Fruit fly (Drosophila melanogaster) whole organism, prepupa: Measurements from ENCODE around the gene Lk6.
A peak's percentile ranks its signal among the peaks of the same experiment; 100 is the strongest.

ENCODE experiments used
- CG10631 ChIP-seq: fragments of 200-800 bp; sonication (Bioruptor generic); optimal IDR thresholded peaks from 2 replicates; lab custom pipeline; 2016; ENCODE audit warnings: missing biosample characterization, missing genetic modification characterization
- CG10669 ChIP-seq: fragments of 200-800 bp; sonication (Bioruptor generic); optimal IDR thresholded peaks from 3 replicates; lab custom pipeline; 2018; ENCODE audit warnings: missing biosample characterization, mild to moderate bottlenecking, missing genetic modification characterization, moderate library complexity
- CG11294 ChIP-seq: fragments of 200-800 bp; sonication (Bioruptor generic); IDR thresholded peaks from 2 replicates; pipeline ENCODE4 v1.3.6; 2022; ENCODE audit warnings: missing biosample characterization, missing genetic modification characterization
- CG11762 ChIP-seq: fragments of 200-800 bp; sonication (Bioruptor generic); optimal IDR thresholded peaks from 3 replicates; lab custom pipeline; 2016; ENCODE audit warnings: missing biosample characterization, missing genetic modification characterization; ENCODE audit not compliant: insufficient read depth
- CG15336 ChIP-seq: fragments of 200-800 bp; sonication (Bioruptor generic); IDR thresholded peaks from 2 replicates; pipeline ENCODE4 v1.3.6; 2022; ENCODE audit warnings: missing biosample characterization, missing genetic modification characterization
- CG31627 ChIP-seq: fragments of 200-800 bp; sonication (Bioruptor generic); optimal IDR thresholded peaks from 3 replicates; lab custom pipeline; 2016; ENCODE audit warnings: missing biosample characterization, missing genetic modification characterization
- CG3919 ChIP-seq: fragments of 200-800 bp; sonication (Bioruptor generic); optimal IDR thresholded peaks from 3 replicates; lab custom pipeline; 2016; ENCODE audit warnings: missing biosample characterization, missing genetic modification characterization
- CG6163 ChIP-seq: fragments of 200-800 bp; sonication (Bioruptor generic); IDR thresholded peaks from 3 replicates; pipeline ENCODE4 v1.3.6; 2022; ENCODE audit warnings: missing biosample characterization, missing genetic modification characterization
- CG6276 ChIP-seq: fragments of 200-800 bp; sonication (Bioruptor generic); optimal IDR thresholded peaks from 2 replicates; lab custom pipeline; 2017; ENCODE audit warnings: missing biosample characterization, mild to moderate bottlenecking, missing genetic modification characterization
- CG6808 ChIP-seq: fragments of 200-800 bp; sonication (Bioruptor generic); optimal IDR thresholded peaks from 3 replicates; lab custom pipeline; 2017; ENCODE audit warnings: missing biosample characterization, missing genetic modification characterization, mild to moderate bottlenecking, moderate library complexity, missing genetic modification reagents
- CG8119 ChIP-seq: fragments of 200-800 bp; sonication (Bioruptor generic); IDR thresholded peaks from 3 replicates; pipeline ENCODE4 v1.3.6; 2022; ENCODE audit warnings: missing biosample characterization, missing genetic modification characterization
- CG8319 ChIP-seq: fragments of 200-800 bp; sonication (Bioruptor generic); optimal IDR thresholded peaks from 3 replicates; lab custom pipeline; 2016; ENCODE audit warnings: missing biosample characterization, missing genetic modification characterization
- CG8632 ChIP-seq: fragments of 200-800 bp; sonication (Bioruptor generic); optimal IDR thresholded peaks from 3 replicates; lab custom pipeline; 2016; ENCODE audit warnings: missing biosample characterization, missing genetic modification characterization
- CG9139 ChIP-seq: fragments of 200-800 bp; sonication (Bioruptor generic); optimal IDR thresholded peaks from 3 replicates; lab custom pipeline; 2017; ENCODE audit warnings: missing biosample characterization, mild to moderate bottlenecking, missing genetic modification characterization
- Eip75B ChIP-seq: fragments of 200-800 bp; sonication (Bioruptor generic); optimal IDR thresholded peaks from 3 replicates; lab custom pipeline; 2016; ENCODE audit warnings: missing biosample characterization, missing genetic modification characterization
- Eip78C ChIP-seq: fragments of 200-800 bp; sonication (Bioruptor generic); peaks from one replicate; lab custom pipeline; 2016; ENCODE audit warnings: missing biosample characterization, missing genetic modification characterization
- Eip93F ChIP-seq: fragments of 200-800 bp; sonication (Bioruptor generic); optimal IDR thresholded peaks from 2 replicates; lab custom pipeline; 2016; ENCODE audit warnings: missing biosample characterization, mild to moderate bottlenecking, missing genetic modification characterization
- Ets96B ChIP-seq: fragments of 200-800 bp; optimal IDR thresholded peaks from 2 replicates; lab custom pipeline; 2019; ENCODE audit warnings: missing biosample characterization, mild to moderate bottlenecking, missing genetic modification characterization, moderate library complexity
- Gug ChIP-seq: fragments of 200-800 bp; sonication (Bioruptor generic); IDR thresholded peaks from 2 replicates; pipeline ENCODE4 v1.3.6; 2022; ENCODE audit warnings: missing biosample characterization, missing genetic modification characterization
- Hr38 ChIP-seq: sonication (Bioruptor generic); optimal IDR thresholded peaks from 2 replicates; lab custom pipeline; 2016; ENCODE audit warnings: missing biosample characterization, missing genetic modification characterization
- Hr39 ChIP-seq: fragments of 200-800 bp; sonication (Bioruptor generic); optimal IDR thresholded peaks from 2 replicates; lab custom pipeline; 2016; ENCODE audit warnings: missing biosample characterization, missing genetic modification characterization
- Hr4 ChIP-seq: fragments of 200-800 bp; sonication (Bioruptor generic); optimal IDR thresholded peaks from 3 replicates; lab custom pipeline; 2016; ENCODE audit warnings: missing biosample characterization, missing genetic modification characterization
- Met ChIP-seq: fragments of 200-800 bp; sonication (Bioruptor generic); optimal IDR thresholded peaks from 3 replicates; lab custom pipeline; 2016; ENCODE audit warnings: missing biosample characterization, missing genetic modification characterization
- Smox ChIP-seq: fragments of 200-800 bp; sonication (Bioruptor generic); optimal IDR thresholded peaks from 3 replicates; lab custom pipeline; 2016; ENCODE audit warnings: missing biosample characterization, missing genetic modification characterization
- Sox14 ChIP-seq: fragments of 200-800 bp; sonication (Bioruptor generic); optimal IDR thresholded peaks from 3 replicates; lab custom pipeline; 2016; ENCODE audit warnings: missing biosample characterization, missing genetic modification characterization
- acj6 ChIP-seq: fragments of 200-800 bp; sonication (Bioruptor generic); optimal IDR thresholded peaks from 3 replicates; lab custom pipeline; 2016; ENCODE audit warnings: missing biosample characterization, missing genetic modification characterization
- cyc ChIP-seq: fragments of 200-800 bp; sonication (Bioruptor generic); optimal IDR thresholded peaks from 3 replicates; lab custom pipeline; 2016; ENCODE audit warnings: missing biosample characterization, missing genetic modification characterization
- dac ChIP-seq: fragments of 200-800 bp; sonication (Bioruptor generic); optimal IDR thresholded peaks from 2 replicates; lab custom pipeline; 2017; ENCODE audit warnings: missing biosample characterization, mild to moderate bottlenecking, missing genetic modification characterization
- fd59A ChIP-seq: fragments of 200-800 bp; sonication (Bioruptor generic); optimal IDR thresholded peaks from 2 replicates; lab custom pipeline; 2017; ENCODE audit warnings: missing biosample characterization, mild to moderate bottlenecking, missing genetic modification characterization, missing genetic modification reagents
- fkh ChIP-seq: fragments of 200-800 bp; sonication (Bioruptor generic); optimal IDR thresholded peaks from 3 replicates; lab custom pipeline; 2017; ENCODE audit warnings: missing biosample characterization, mild to moderate bottlenecking, missing genetic modification characterization, moderate library complexity
- net ChIP-seq: fragments of 200-800 bp; sonication (Bioruptor generic); optimal IDR thresholded peaks from 3 replicates; lab custom pipeline; 2016; ENCODE audit warnings: missing biosample characterization, missing genetic modification characterization
- pdm3 ChIP-seq: fragments of 200-800 bp; sonication (Bioruptor generic); optimal IDR thresholded peaks from 3 replicates; lab custom pipeline; 2016; ENCODE audit warnings: missing biosample characterization, missing genetic modification characterization
- spab ChIP-seq: fragments of 200-800 bp; sonication (Bioruptor generic); optimal IDR thresholded peaks from 2 replicates; lab custom pipeline; 2017; ENCODE audit warnings: missing biosample characterization, mild to moderate bottlenecking, missing genetic modification characterization, missing genetic modification reagents
- ss ChIP-seq, 2 experiments: fragments of 200-800 bp; sonication (Bioruptor generic); optimal IDR thresholded peaks; 2 replicates in 1 of 2; 3 replicates in 1 of 2; lab custom pipeline; 2017 to 2018; ENCODE audit warnings: mild to moderate bottlenecking in 2 of 2, missing biosample characterization in 2 of 2, missing genetic modification characterization in 2 of 2, moderate library complexity in 1 of 2
- svp ChIP-seq: fragments of 200-800 bp; sonication (Bioruptor generic); peaks from one replicate; lab custom pipeline; 2016; ENCODE audit warnings: missing biosample characterization, missing genetic modification characterization
- topi ChIP-seq: fragments of 200-800 bp; sonication (Bioruptor generic); optimal IDR thresholded peaks from 3 replicates; lab custom pipeline; 2016; ENCODE audit warnings: missing biosample characterization, missing genetic modification characterization
- vri ChIP-seq: fragments of 200-800 bp; sonication (Bioruptor generic); optimal IDR thresholded peaks from 3 replicates; lab custom pipeline; 2016; ENCODE audit warnings: missing biosample characterization, mild to moderate bottlenecking, missing genetic modification characterization

The Lk6 gene

dm6 chr3R:11758507-11759184 lies 5.6 kb downstream of the Lk6 start (continued):
- TF ChIP-seq pdm3 (GFP tag; lab: Kevin White, UChicago) = peak; percentile 40
- peak; percentile 18 for TF ChIP-seq vri (GFP tag; lab: Kevin White, UChicago)
- no peak for TF ChIP-seq Gug (GFP tag; lab: Robert Waterston, UW)
- TF ChIP-seq CG15336 (GFP tag; lab: Robert Waterston, UW) = no peak
- peak; percentile 9 for TF ChIP-seq CG8632 (GFP tag; lab: Kevin White, UChicago)
- TF ChIP-seq Hr39 = peak; percentile 49
- TF ChIP-seq Ets96B (tag; lab: Kevin White, UChicago) = no peak
- TF ChIP-seq CG11762 (GFP tag; lab: Kevin White, UChicago) = no peak
- peak; percentile 47 for TF ChIP-seq Hr4 (GFP tag; lab: Kevin White, UChicago)
- TF ChIP-seq fd59A (GFP tag; lab: Kevin White, UChicago) = no peak
- TF ChIP-seq svp (GFP tag; lab: Kevin White, UChicago) = peak; percentile 87
- peak; percentile 60 for TF ChIP-seq Smox (GFP tag; lab: Kevin White, UChicago)
- TF ChIP-seq acj6 (GFP tag; lab: Kevin White, UChicago) = peak; percentile 52
- TF ChIP-seq CG10669 (GFP tag; lab: Kevin White, UChicago) = no peak
- peak; percentile 71 for TF ChIP-seq Met (GFP tag; lab: Kevin White, UChicago)
- TF ChIP-seq ss (GFP tag; optimal IDR thresholded peaks at IDR 0.05; lab: Kevin White, UChicago) = peak; percentile 40 to 46
- no peak for TF ChIP-seq dac (GFP tag; lab: Kevin White, UChicago)
- no peak for TF ChIP-seq CG8319 (GFP tag; lab: Kevin White, UChicago)
- TF ChIP-seq Eip75B (GFP tag; lab: Kevin White, UChicago) = peak; percentile 56
- TF ChIP-seq CG6163 (GFP tag; lab: Robert Waterston, UW) = no peak
- TF ChIP-seq spab = no peak
- TF ChIP-seq CG31627 (GFP tag; lab: Kevin White, UChicago) = peak; percentile 48
- TF ChIP-seq topi (GFP tag; lab: Kevin White, UChicago) = peak; percentile 50
- no peak for TF ChIP-seq Hr38 (GFP tag; lab: Kevin White, UChicago)
- TF ChIP-seq CG8119 (GFP tag; lab: Robert Waterston, UW) = no peak
- peak; percentile 53 for TF ChIP-seq CG6276 (GFP tag; lab: Kevin White, UChicago)
- TF ChIP-seq Sox14 (GFP tag; lab: Kevin White, UChicago) = no peak
- peak; percentile 16 for TF ChIP-seq CG3919 (GFP tag; lab: Kevin White, UChicago)
- no peak for TF ChIP-seq fkh (GFP tag; lab: Kevin White, UChicago)
- TF ChIP-seq cyc (GFP tag; lab: Kevin White, UChicago) = peak; percentile 28
- peak; percentile 17 for TF ChIP-seq net
- no peak for TF ChIP-seq CG9139 (GFP tag; lab: Kevin White, UChicago)
- TF ChIP-seq CG11294 (GFP tag; lab: Robert Waterston, UW) = no peak
- TF ChIP-seq Eip93F (GFP tag; lab: Kevin White, UChicago) = no peak

- TF ChIP-seq vri (GFP tag; lab: Kevin White, UChicago) = peak; percentile 81
- peak; percentile 33 for TF ChIP-seq Eip93F (GFP tag; lab: Kevin White, UChicago)
- TF ChIP-seq dac (GFP tag; lab: Kevin White, UChicago) = no peak
- TF ChIP-seq acj6 (GFP tag; lab: Kevin White, UChicago) = no peak
Observed at dm6 chr3R:11758160-11758506, 6.1 kb downstream of the Lk6 start.

dm6 chr3R:11757197-11757856 lies 6.9 kb downstream of the Lk6 start:
- TF ChIP-seq Eip78C (GFP tag; lab: Kevin White, UChicago) (peak; percentile 18), vri (GFP tag; lab: Kevin White, UChicago) (peak; percentile 72), CG8319 (GFP tag; lab: Kevin White, UChicago) (no peak), CG10631 (GFP tag; lab: Kevin White, UChicago) (no peak), CG6808 (GFP tag; lab: Kevin White, UChicago) (no peak)
- TF ChIP-seq, all 60 proteins: peak for 2
